Fruit fly (Drosophila melanogaster) whole organism, embryonic: ENCODE results near the gene CG14507.

Source experiments
- Aef1 ChIP-seq: fragments of 200-800 bp; sonication (Bioruptor generic); IDR thresholded peaks from 3 replicates; pipeline ENCODE4 v1.3.6; 2022; ENCODE audit warnings: missing biosample characterization, missing genetic modification characterization
- Asciz ChIP-seq: fragments of 200-800 bp; sonication (Bioruptor generic); optimal IDR thresholded peaks from 2 replicates; lab custom pipeline; 2017; ENCODE audit warnings: missing biosample characterization, mild to moderate bottlenecking, missing genetic modification characterization, missing genetic modification reagents
- Atf6 ChIP-seq: fragments of 200-800 bp; sonication (Bioruptor generic); IDR thresholded peaks from 2 replicates; pipeline ENCODE4 v1.3.6; 2022; ENCODE audit warnings: missing biosample characterization, missing genetic modification characterization
- C15 ChIP-seq: fragments of 200-800 bp; sonication (Bioruptor generic); IDR thresholded peaks from 3 replicates; pipeline ENCODE4 v1.3.6; 2022; ENCODE audit warnings: missing biosample characterization, missing genetic modification characterization
- CG10321 ChIP-seq: fragments of 200-800 bp; sonication (Bioruptor generic); IDR thresholded peaks from 2 replicates; pipeline ENCODE4 v1.3.6; 2022; ENCODE audit warnings: missing biosample characterization, missing genetic modification characterization
- CG10959 ChIP-seq: fragments of 200-800 bp; sonication (Bioruptor generic); IDR thresholded peaks from 2 replicates; pipeline ENCODE4 v1.3.6; 2022; ENCODE audit warnings: missing biosample characterization, missing genetic modification characterization
- CG11247 ChIP-seq: fragments of 200-800 bp; sonication (Bioruptor generic); IDR thresholded peaks from 2 replicates; pipeline ENCODE4 v1.3.6; 2022; ENCODE audit warnings: missing biosample characterization, missing genetic modification characterization
- CG11456 ChIP-seq: fragments of 200-800 bp; sonication (Bioruptor generic); IDR thresholded peaks from 3 replicates; pipeline ENCODE4 v1.3.6; 2022; ENCODE audit warnings: missing biosample characterization, missing genetic modification characterization
- CG12744 ChIP-seq: fragments of 200-800 bp; sonication (Bioruptor generic); optimal IDR thresholded peaks from 2 replicates; lab custom pipeline; 2016; ENCODE audit warnings: missing biosample characterization, missing genetic modification characterization
- CG14014 ChIP-seq: fragments of 200-800 bp; sonication (Bioruptor generic); IDR thresholded peaks from 2 replicates; pipeline ENCODE4 v1.3.6; 2022; ENCODE audit warnings: missing biosample characterization, missing genetic modification characterization
- CG15696 ChIP-seq: fragments of 200-800 bp; sonication (Bioruptor generic); optimal IDR thresholded peaks from 2 replicates; lab custom pipeline; 2019; ENCODE audit warnings: missing biosample characterization, mild to moderate bottlenecking, missing genetic modification characterization, moderate library complexity
- CG17186 ChIP-seq: fragments of 200-800 bp; sonication (Bioruptor generic); optimal IDR thresholded peaks from 3 replicates; lab custom pipeline; 2017; ENCODE audit warnings: missing biosample characterization, missing genetic modification reagents, missing genetic modification characterization
- CG17385 ChIP-seq: fragments of 200-800 bp; sonication (Bioruptor generic); optimal IDR thresholded peaks from 3 replicates; lab custom pipeline; 2018; ENCODE audit warnings: missing biosample characterization, mild to moderate bottlenecking, missing genetic modification characterization
- CG3065 ChIP-seq: fragments of 200-800 bp; sonication (Bioruptor generic); optimal IDR thresholded peaks from 2 replicates; lab custom pipeline; 2016; ENCODE audit warnings: missing biosample characterization, missing genetic modification characterization
- CG3847 ChIP-seq: fragments of 200-800 bp; sonication (Bioruptor generic); IDR thresholded peaks from 2 replicates; pipeline ENCODE4 v1.3.6; 2022; ENCODE audit warnings: missing biosample characterization, missing genetic modification characterization
- CG4424 ChIP-seq: fragments of 200-800 bp; sonication (Bioruptor generic); optimal IDR thresholded peaks from 3 replicates; lab custom pipeline; 2016; ENCODE audit warnings: missing biosample characterization, missing genetic modification characterization
- CG6654 ChIP-seq: fragments of 200-800 bp; sonication (Bioruptor generic); optimal IDR thresholded peaks from 2 replicates; lab custom pipeline; 2017; ENCODE audit warnings: missing biosample characterization, mild to moderate bottlenecking, missing genetic modification characterization
- CG6765 ChIP-seq: fragments of 200-800 bp; sonication (Bioruptor generic); optimal IDR thresholded peaks from 3 replicates; lab custom pipeline; 2017; ENCODE audit warnings: missing biosample characterization, mild to moderate bottlenecking, missing genetic modification characterization
- CG6791 ChIP-seq: fragments of 200-800 bp; sonication (Bioruptor generic); IDR thresholded peaks from 3 replicates; pipeline ENCODE4 v1.3.6; 2022; ENCODE audit warnings: missing biosample characterization, missing genetic modification characterization; ENCODE audit not compliant: partially characterized antibody
- CG7556 ChIP-seq: fragments of 200-800 bp; sonication (Bioruptor generic); optimal IDR thresholded peaks from 2 replicates; lab custom pipeline; 2017; ENCODE audit warnings: missing biosample characterization, mild to moderate bottlenecking, missing genetic modification characterization
- CG7987 ChIP-seq: fragments of 200-800 bp; sonication (Bioruptor generic); optimal IDR thresholded peaks from 2 replicates; lab custom pipeline; 2018; ENCODE audit warnings: missing biosample characterization, mild to moderate bottlenecking, missing genetic modification characterization, moderate library complexity
- CG8359 ChIP-seq: fragments of 200-800 bp; sonication (Bioruptor generic); optimal IDR thresholded peaks from 2 replicates; lab custom pipeline; 2017; ENCODE audit warnings: missing biosample characterization, mild to moderate bottlenecking, missing genetic modification characterization, borderline replicate concordance
- D ChIP-seq, 2 experiments: fragments of 200-800 bp in 1 of 2; fragments of >200 bp in 1 of 2; sonication (Bioruptor generic) in 1 of 2; optimal IDR thresholded peaks; 2 replicates in 1 of 2; 3 replicates in 1 of 2; lab custom pipeline; 2017; ENCODE audit warnings: mild to moderate bottlenecking in 1 of 2, missing biosample characterization in 1 of 2, missing genetic modification characterization in 1 of 2, missing genetic modification reagents in 1 of 2
- D19A ChIP-seq: fragments of 200-800 bp; optimal IDR thresholded peaks from 3 replicates; lab custom pipeline; 2019; ENCODE audit warnings: missing biosample characterization, mild to moderate bottlenecking, missing genetic modification characterization, moderate library complexity
- Dad ChIP-seq: fragments of 200-800 bp; sonication (Bioruptor generic); optimal IDR thresholded peaks from 3 replicates; lab custom pipeline; 2016; ENCODE audit warnings: missing biosample characterization, missing genetic modification characterization
- Fer2 ChIP-seq: fragments of 200-800 bp; sonication (Bioruptor generic); optimal IDR thresholded peaks from 2 replicates; lab custom pipeline; 2018; ENCODE audit warnings: missing biosample characterization, mild to moderate bottlenecking, missing genetic modification characterization, moderate library complexity
- HLH54F ChIP-seq: fragments of 200-800 bp; sonication (Bioruptor generic); optimal IDR thresholded peaks from 3 replicates; lab custom pipeline; 2016; ENCODE audit warnings: missing biosample characterization, missing genetic modification characterization
- Hmr ChIP-seq: fragments of 200-800 bp; sonication (Bioruptor generic); optimal IDR thresholded peaks from 3 replicates; lab custom pipeline; 2017; ENCODE audit warnings: mild to moderate bottlenecking, missing biosample characterization, missing genetic modification reagents, missing genetic modification characterization
- Hmx ChIP-seq: fragments of 200-800 bp; sonication (Bioruptor generic); optimal IDR thresholded peaks from 2 replicates; lab custom pipeline; 2016; ENCODE audit warnings: missing biosample characterization, missing genetic modification characterization
- Jarid2 ChIP-seq: fragments of 200-800 bp; sonication (Bioruptor generic); optimal IDR thresholded peaks from 3 replicates; lab custom pipeline; 2017; ENCODE audit warnings: mild to moderate bottlenecking, missing biosample characterization, missing genetic modification reagents, missing genetic modification characterization
- Med ChIP-seq: fragments of 200-800 bp; sonication (Bioruptor generic); peaks from one replicate; lab custom pipeline; 2016; ENCODE audit warnings: missing biosample characterization, missing genetic modification characterization, mild to moderate bottlenecking, inconsistent platforms, moderate library complexity
- NFAT ChIP-seq: fragments of 200-800 bp; sonication (Bioruptor generic); IDR thresholded peaks from 2 replicates; pipeline ENCODE4 v1.3.6; 2022; ENCODE audit warnings: missing biosample characterization, missing genetic modification characterization
- Opbp ChIP-seq: fragments of 200-800 bp; sonication (Bioruptor generic); IDR thresholded peaks from 3 replicates; pipeline ENCODE4 v1.3.6; 2022; ENCODE audit warnings: missing biosample characterization, missing genetic modification characterization; ENCODE audit not compliant: partially characterized antibody
- Rx ChIP-seq: fragments of 200-800 bp; sonication (Bioruptor generic); IDR thresholded peaks from 2 replicates; pipeline ENCODE4 v1.3.6; 2022; ENCODE audit warnings: missing biosample characterization, missing genetic modification characterization
- ara ChIP-seq: fragments of 200-800 bp; sonication (Bioruptor generic); IDR thresholded peaks from 2 replicates; pipeline ENCODE4 v1.3.6; 2022; ENCODE audit warnings: missing biosample characterization, missing genetic modification characterization
- dan ChIP-seq: fragments of 200-800 bp; sonication (Bioruptor generic); IDR thresholded peaks from 2 replicates; pipeline ENCODE4 v1.3.6; 2022; ENCODE audit warnings: missing biosample characterization, missing genetic modification characterization
- dm ChIP-seq: fragments of 200-800 bp; sonication (Bioruptor generic); optimal IDR thresholded peaks from 3 replicates; lab custom pipeline; 2016; ENCODE audit warnings: missing biosample characterization, missing genetic modification characterization
- dmrt99B ChIP-seq: fragments of 200-800 bp; sonication (Bioruptor generic); optimal IDR thresholded peaks from 2 replicates; lab custom pipeline; 2018; ENCODE audit warnings: missing biosample characterization, mild to moderate bottlenecking, missing genetic modification characterization, moderate library complexity
- dysf ChIP-seq: fragments of 200-800 bp; sonication (Bioruptor generic); IDR thresholded peaks from 3 replicates; pipeline ENCODE4 v1.3.6; 2022; ENCODE audit warnings: missing biosample characterization, missing genetic modification characterization
- en ChIP-seq: fragments of 200-800 bp; sonication (Bioruptor generic); optimal IDR thresholded peaks from 2 replicates; lab custom pipeline; 2016; ENCODE audit warnings: missing biosample characterization, missing genetic modification characterization
- ftz-f1 ChIP-seq: fragments of 200-800 bp; sonication (Bioruptor generic); optimal IDR thresholded peaks from 2 replicates; lab custom pipeline; 2016; ENCODE audit warnings: missing biosample characterization, missing genetic modification characterization
- gro ChIP-seq: fragments of 200-800 bp; sonication (Bioruptor generic); optimal IDR thresholded peaks from 2 replicates; lab custom pipeline; 2016; ENCODE audit warnings: missing biosample characterization, missing genetic modification characterization
- mirr ChIP-seq: fragments of 200-800 bp; sonication (Bioruptor generic); optimal IDR thresholded peaks from 3 replicates; lab custom pipeline; 2018; ENCODE audit warnings: missing biosample characterization, mild to moderate bottlenecking, missing genetic modification characterization
- pnt ChIP-seq: fragments of 200-800 bp; sonication (Bioruptor generic); optimal IDR thresholded peaks from 3 replicates; lab custom pipeline; 2016; ENCODE audit warnings: missing biosample characterization, missing genetic modification characterization
- ranshi ChIP-seq: fragments of 200-800 bp; sonication (Bioruptor generic); IDR thresholded peaks from 2 replicates; pipeline ENCODE4 v1.3.6; 2022; ENCODE audit warnings: missing biosample characterization, missing genetic modification characterization
- sisA ChIP-seq: fragments of 200-800 bp; sonication (Bioruptor generic); IDR thresholded peaks from 2 replicates; pipeline ENCODE4 v1.3.6; 2022; ENCODE audit warnings: missing biosample characterization, missing genetic modification characterization
- slbo ChIP-seq: fragments of 200-800 bp; sonication (Bioruptor generic); IDR thresholded peaks from 2 replicates; pipeline ENCODE4 v1.3.6; 2022; ENCODE audit warnings: missing biosample characterization, missing genetic modification characterization
- so ChIP-seq: fragments of 200-800 bp; sonication (Bioruptor generic); IDR thresholded peaks from 3 replicates; pipeline ENCODE4 v1.3.6; 2022; ENCODE audit warnings: missing biosample characterization, missing genetic modification characterization
- tx ChIP-seq: fragments of 200-800 bp; sonication (Bioruptor generic); optimal IDR thresholded peaks from 2 replicates; lab custom pipeline; 2016; ENCODE audit warnings: missing biosample characterization, missing genetic modification characterization
- vfl ChIP-seq: fragments of 200-800 bp; sonication (Bioruptor generic); optimal IDR thresholded peaks from 2 replicates; lab custom pipeline; 2016; ENCODE audit warnings: missing biosample characterization, missing genetic modification characterization
- vvl ChIP-seq: fragments of 200-800 bp; sonication (Bioruptor generic); IDR thresholded peaks from 2 replicates; pipeline ENCODE4 v1.3.6; 2022; ENCODE audit warnings: missing biosample characterization, missing genetic modification characterization

CG14507 gene

dm6 chr3R:29207996-29208395 is 19.5 kb downstream of the CG14507 start (continued):
- no peak for TF ChIP-seq mirr
- TF ChIP-seq Fer2 (tag; lab: Kevin White, UChicago) = no peak
- no peak for TF ChIP-seq CG17186 (GFP tag; lab: Kevin White, UChicago)
- no peak for TF ChIP-seq en (GFP tag; lab: Kevin White, UChicago)
- TF ChIP-seq Rx (GFP tag; lab: Robert Waterston, UW) = peak; percentile 68
- TF ChIP-seq CG10321 (GFP tag; lab: Robert Waterston, UW) = no peak
- no peak for TF ChIP-seq CG6654
- TF ChIP-seq Asciz (GFP tag; lab: Kevin White, UChicago) = peak; percentile 66
- peak; percentile 69 for TF ChIP-seq D19A (tag; lab: Kevin White, UChicago)
- TF ChIP-seq CG10959 (GFP tag; lab: Robert Waterston, UW) = no peak
- TF ChIP-seq ara (GFP tag; lab: Robert Waterston, UW) = peak; percentile 51; the same call in 1 of the 2 replicates
- no peak for TF ChIP-seq CG11247 (GFP tag; lab: Robert Waterston, UW)
- peak; percentile 52; the same call in 1 of the 2 replicates for TF ChIP-seq CG14014 (GFP tag; lab: Robert Waterston, UW)
- peak; percentile 36 for TF ChIP-seq CG8359 (GFP tag; lab: Kevin White, UChicago)
- no peak for TF ChIP-seq HLH54F
- no peak for TF ChIP-seq Atf6 (GFP tag; lab: Robert Waterston, UW)
- peak; percentile 15 for TF ChIP-seq dm
- no peak for TF ChIP-seq Dad (GFP tag; lab: Kevin White, UChicago)
- peak; percentile 63 for TF ChIP-seq CG7556 (GFP tag; lab: Kevin White, UChicago)
- TF ChIP-seq Hmr (GFP tag; lab: Kevin White, UChicago) = peak; percentile 42
- TF ChIP-seq pnt (GFP tag; lab: Kevin White, UChicago) = no peak
- no peak for TF ChIP-seq CG6791
- peak; percentile 35; the same call in 2 of the 3 replicates for TF ChIP-seq Aef1 (GFP tag; lab: Robert Waterston, UW)
- TF ChIP-seq CG17385 (GFP tag; lab: Kevin White, UChicago) = peak; percentile 71
- TF ChIP-seq NFAT (GFP tag; lab: Robert Waterston, UW) = no peak
- TF ChIP-seq CG6765 = no peak
- TF ChIP-seq so (GFP tag; lab: Robert Waterston, UW) = peak; percentile 57; the same call in 1 of the 3 replicates
- peak; percentile 10 for TF ChIP-seq CG12744 (GFP tag; lab: Kevin White, UChicago)
- TF ChIP-seq Jarid2 (GFP tag; lab: Kevin White, UChicago) = no peak
- no peak for TF ChIP-seq gro
- TF ChIP-seq CG7987 (GFP tag; lab: Kevin White, UChicago) = peak; percentile 10
- no peak for TF ChIP-seq tx
- no peak for TF ChIP-seq D (optimal IDR thresholded peaks at IDR 0.05; lab: Kevin White, UChicago)
- peak; percentile 73 for TF ChIP-seq D (GFP tag; optimal IDR thresholded peaks at IDR 0.05; lab: Kevin White, UChicago)
- no peak for TF ChIP-seq C15 (GFP tag; lab: Robert Waterston, UW)
- TF ChIP-seq Med (GFP tag; lab: Kevin White, UChicago) = peak; percentile 88
- TF ChIP-seq slbo = peak; percentile 34
- TF ChIP-seq CG11456 (GFP tag; lab: Robert Waterston, UW) = peak; percentile 60; the same call in 1 of the 3 replicates
- peak; percentile 76 for TF ChIP-seq dysf (GFP tag; lab: Robert Waterston, UW)
- TF ChIP-seq vvl (GFP tag; lab: Robert Waterston, UW) = peak; percentile 82
- peak; percentile 43; the same call in 1 of the 2 replicates for TF ChIP-seq ranshi (GFP tag; lab: Robert Waterston, UW)
- TF ChIP-seq Opbp (GFP tag; lab: Robert Waterston, UW) = no peak
- TF ChIP-seq dmrt99B (tag; lab: Kevin White, UChicago) = peak; percentile 85
- TF ChIP-seq dan (GFP tag; lab: Robert Waterston, UW) = no peak
- 0 out of 2 replicates have a peak, but pooled peaks have one; percentile 27 for TF ChIP-seq CG3847 (GFP tag; lab: Robert Waterston, UW)
- TF ChIP-seq CG4424 (GFP tag; lab: Kevin White, UChicago) = peak; percentile 19
- no peak for TF ChIP-seq CG3065 (GFP tag; lab: Kevin White, UChicago)
- TF ChIP-seq Hmx (GFP tag; lab: Kevin White, UChicago) = no peak
- no peak for TF ChIP-seq ftz-f1
- TF ChIP-seq CG15696 (tag; lab: Kevin White, UChicago) = no peak
- TF ChIP-seq vfl (GFP tag; lab: Kevin White, UChicago) = no peak
- TF ChIP-seq sisA (GFP tag; lab: Robert Waterston, UW) = peak; percentile 56
